Worm (Caenorhabditis elegans): ENCODE measurements around the gene F22D3.4.
A peak's percentile ranks its signal among the peaks of the same experiment; 100 is the strongest.

Gene F22D3.4

ce11 chrII:6932978-6933377 lies 5.6 kb upstream of the F22D3.4 start:
- TF ChIP-seq klf-2 (GFP tag; conservative IDR thresholded peaks at IDR 0.05) (no peak), cog-1 (tag; optimal IDR thresholded peaks at IDR 0.05) (no peak), med-1 (GFP tag; optimal IDR thresholded peaks at IDR 0.05; ENCODE audit: insufficient read depth) (no peak), ref-1 (GFP tag; conservative IDR thresholded peaks at IDR 0.05) (no peak), flt-1 (GFP tag; IDR thresholded peaks at IDR 0.05) (no peak), ztf-23 (GFP tag; IDR thresholded peaks at IDR 0.05) (no peak), tab-1 (GFP tag; IDR thresholded peaks at IDR 0.05) (no peak), T22C8.4 (GFP tag; IDR thresholded peaks at IDR 0.05) (no peak), ztf-29 (GFP tag; IDR thresholded peaks at IDR 0.05) (no peak)

- TF ChIP-seq ztf-23 (GFP tag; IDR thresholded peaks at IDR 0.05) (no peak), flt-1 (GFP tag; IDR thresholded peaks at IDR 0.05) (no peak), klf-2 (GFP tag; conservative IDR thresholded peaks at IDR 0.05) (no peak), cog-1 (tag; optimal IDR thresholded peaks at IDR 0.05) (no peak)
Measured at ce11 chrII:6930072-6930471, 2.7 kb upstream of the F22D3.4 start.

- TF ChIP-seq ztf-23 (GFP tag; IDR thresholded peaks at IDR 0.05) (no peak), ztf-29 (GFP tag; IDR thresholded peaks at IDR 0.05) (no peak), klf-2 (GFP tag; conservative IDR thresholded peaks at IDR 0.05) (no peak), med-1 (GFP tag; optimal IDR thresholded peaks at IDR 0.05; ENCODE audit: insufficient read depth) (no peak), flt-1 (GFP tag; IDR thresholded peaks at IDR 0.05) (no peak), cog-1 (tag; optimal IDR thresholded peaks at IDR 0.05) (no peak), T22C8.4 (GFP tag; IDR thresholded peaks at IDR 0.05) (no peak)
Measured at ce11 chrII:6928416-6928815, 1.0 kb upstream of the F22D3.4 start, which contains the start of gene flcn-1. Gene flcn-1 (plus strand): TSS chrII:6928763.

- TF ChIP-seq flt-1 (GFP tag; IDR thresholded peaks at IDR 0.05) (no peak), med-1 (GFP tag; optimal IDR thresholded peaks at IDR 0.05; ENCODE audit: insufficient read depth) (no peak), klf-2 (GFP tag; conservative IDR thresholded peaks at IDR 0.05) (no peak), T22C8.4 (GFP tag; IDR thresholded peaks at IDR 0.05) (no peak), ztf-29 (GFP tag; IDR thresholded peaks at IDR 0.05) (no peak), tab-1 (GFP tag; IDR thresholded peaks at IDR 0.05) (no peak), cog-1 (tag; optimal IDR thresholded peaks at IDR 0.05) (no peak), ztf-23 (GFP tag; IDR thresholded peaks at IDR 0.05) (no peak), ref-1 (GFP tag; conservative IDR thresholded peaks at IDR 0.05) (no peak)
Measured at ce11 chrII:6927034-6927433, 369 bp downstream of the F22D3.4 start.

- TF ChIP-seq ref-1 (GFP tag; conservative IDR thresholded peaks at IDR 0.05), result no peak
- TF ChIP-seq T22C8.4 (GFP tag; IDR thresholded peaks at IDR 0.05), result no peak
- no peak for TF ChIP-seq klf-2 (GFP tag; conservative IDR thresholded peaks at IDR 0.05)
- no peak for TF ChIP-seq flt-1 (GFP tag; IDR thresholded peaks at IDR 0.05)
Measured at ce11 chrII:6926488-6926887, 915 bp downstream of the F22D3.4 start.

ce11 chrII:6926054-6926453 lies 1.3 kb downstream of the F22D3.4 start:
- 0 out of 2 replicates have a peak, but pooled peaks have one; percentile 51 for TF ChIP-seq flt-1 (GFP tag; IDR thresholded peaks at IDR 0.05)
- no peak for TF ChIP-seq med-1 (GFP tag; optimal IDR thresholded peaks at IDR 0.05; ENCODE audit: insufficient read depth)
- no peak for TF ChIP-seq T22C8.4 (GFP tag; IDR thresholded peaks at IDR 0.05)
- TF ChIP-seq klf-2 (GFP tag; conservative IDR thresholded peaks at IDR 0.05), result no peak
- no peak for TF ChIP-seq ztf-29 (GFP tag; IDR thresholded peaks at IDR 0.05)
- TF ChIP-seq ref-1 (GFP tag; conservative IDR thresholded peaks at IDR 0.05), result no peak
- no peak for TF ChIP-seq tab-1 (GFP tag; IDR thresholded peaks at IDR 0.05)
- TF ChIP-seq ztf-23 (GFP tag; IDR thresholded peaks at IDR 0.05), result no peak
- TF ChIP-seq cog-1 (tag; optimal IDR thresholded peaks at IDR 0.05), result peak; percentile 29

- TF ChIP-seq ztf-23 (GFP tag; IDR thresholded peaks at IDR 0.05) (no peak), cog-1 (tag; optimal IDR thresholded peaks at IDR 0.05) (no peak), T22C8.4 (GFP tag; IDR thresholded peaks at IDR 0.05) (no peak), flt-1 (GFP tag; IDR thresholded peaks at IDR 0.05) (no peak), ref-1 (GFP tag; conservative IDR thresholded peaks at IDR 0.05) (no peak), med-1 (GFP tag; optimal IDR thresholded peaks at IDR 0.05; ENCODE audit: insufficient read depth) (no peak)
Measured at ce11 chrII:6923792-6924191, 3.6 kb downstream of the F22D3.4 start.

ce11 chrII:6919363-6919851 lies 8.0 kb downstream of the F22D3.4 start, which contains the start of gene B0252.1:
Gene B0252.1 (plus strand): TSS chrII:6919680.
- TF ChIP-seq T22C8.4 (GFP tag; IDR thresholded peaks at IDR 0.05) (no peak), ztf-29 (GFP tag; IDR thresholded peaks at IDR 0.05) (no peak)

- TF ChIP-seq klf-2 (GFP tag; conservative IDR thresholded peaks at IDR 0.05) (no peak), med-1 (GFP tag; optimal IDR thresholded peaks at IDR 0.05; ENCODE audit: insufficient read depth) (no peak), ztf-23 (GFP tag; IDR thresholded peaks at IDR 0.05) (no peak), flt-1 (GFP tag; IDR thresholded peaks at IDR 0.05) (no peak), T22C8.4 (GFP tag; IDR thresholded peaks at IDR 0.05) (no peak), tab-1 (GFP tag; IDR thresholded peaks at IDR 0.05) (no peak), cog-1 (tag; optimal IDR thresholded peaks at IDR 0.05) (no peak)
Measured at ce11 chrII:6918862-6919261, 8.5 kb downstream of the F22D3.4 start, which contains the start of gene B0252.5. Gene B0252.5 (minus strand): TSS chrII:6918878.

- TF ChIP-seq cog-1 (tag; optimal IDR thresholded peaks at IDR 0.05) (no peak), ztf-23 (GFP tag; IDR thresholded peaks at IDR 0.05) (no peak), med-1 (GFP tag; optimal IDR thresholded peaks at IDR 0.05; ENCODE audit: insufficient read depth) (no peak), klf-2 (GFP tag; conservative IDR thresholded peaks at IDR 0.05) (no peak), T22C8.4 (GFP tag; IDR thresholded peaks at IDR 0.05) (no peak), ref-1 (GFP tag; conservative IDR thresholded peaks at IDR 0.05) (no peak), flt-1 (GFP tag; IDR thresholded peaks at IDR 0.05) (no peak), ztf-29 (GFP tag; IDR thresholded peaks at IDR 0.05) (no peak), tab-1 (GFP tag; IDR thresholded peaks at IDR 0.05) (no peak)
Measured at ce11 chrII:6917710-6918109, 9.7 kb downstream of the F22D3.4 start, which contains the start of gene B0252.11. Gene B0252.11 (minus strand): TSS chrII:6917810.
